Fruit fly (Drosophila melanogaster) Kc167 (cell line): ENCODE measurements around the gene c11.1.

Experiments used
- Myc ChIP-seq: fragments of >200 bp; optimal IDR thresholded peaks from 2 replicates; lab custom pipeline; 2017; ENCODE audit warnings: missing external identifiers
- Sin3A ChIP-seq: fragments of >200 bp; optimal IDR thresholded peaks from 2 replicates; lab custom pipeline; 2018; ENCODE audit warnings: missing external identifiers
- h ChIP-seq: fragments of >200 bp; optimal IDR thresholded peaks from 3 replicates; lab custom pipeline; 2018; ENCODE audit warnings: missing external identifiers
- insv ChIP-seq: fragments of >200 bp; optimal IDR thresholded peaks from 3 replicates; lab custom pipeline; 2018; ENCODE audit warnings: missing external identifiers
- psq ChIP-seq: fragments of >200 bp; optimal IDR thresholded peaks from 2 replicates; lab custom pipeline; 2017; ENCODE audit warnings: missing external identifiers
- ttk ChIP-seq: sonication (Bioruptor generic); optimal IDR thresholded peaks from 2 replicates; lab custom pipeline; 2017; ENCODE audit warnings: missing external identifiers

The c11.1 gene

dm6 chrX:9284024-9284738 lies 1.3 kb upstream of the c11.1 start, which contains the start of gene lz:
Gene lz, plus strand, starts transcription at chrX:9284649.
- TF ChIP-seq h (lab: Kevin White, UChicago) (no peak), insv (lab: Kevin White, UChicago) (no peak), Myc (lab: Kevin White, UChicago) (no peak), psq (lab: Kevin White, UChicago) (no peak), Sin3A (no peak), ttk (lab: Kevin White, UChicago) (no peak)

- TF ChIP-seq Myc (lab: Kevin White, UChicago), result no peak
- TF ChIP-seq ttk (lab: Kevin White, UChicago), result no peak
- no peak for TF ChIP-seq Sin3A
- no peak for TF ChIP-seq h (lab: Kevin White, UChicago)
- TF ChIP-seq psq (lab: Kevin White, UChicago), result no peak
- TF ChIP-seq insv (lab: Kevin White, UChicago), result no peak
Measured at dm6 chrX:9281998-9282644, 796 bp downstream of the c11.1 start.

dm6 chrX:9272830-9273507 lies 9.9 kb downstream of the c11.1 start, which contains the start of the genes Cfp1 and Aladin:
Gene Cfp1, minus strand, starts transcription at chrX:9272960.
Gene Aladin, plus strand, starts transcription at chrX:9273413.
- no peak for TF ChIP-seq ttk (lab: Kevin White, UChicago)
- no peak for TF ChIP-seq Sin3A
- no peak for TF ChIP-seq Myc (lab: Kevin White, UChicago)
- no peak for TF ChIP-seq psq (lab: Kevin White, UChicago)
- no peak for TF ChIP-seq insv (lab: Kevin White, UChicago)
- no peak for TF ChIP-seq h (lab: Kevin White, UChicago)

- TF ChIP-seq h (lab: Kevin White, UChicago) (no peak), insv (lab: Kevin White, UChicago) (no peak), psq (lab: Kevin White, UChicago) (no peak), Sin3A (no peak), ttk (lab: Kevin White, UChicago) (no peak), Myc (lab: Kevin White, UChicago) (no peak)
Measured at dm6 chrX:9269825-9270224, 13.1 kb downstream of the c11.1 start, which contains the start of gene CG17440. Gene CG17440, minus strand, starts transcription at chrX:9269925.

- TF ChIP-seq Sin3A (no peak), ttk (lab: Kevin White, UChicago) (no peak), h (lab: Kevin White, UChicago) (no peak), insv (lab: Kevin White, UChicago) (no peak), Myc (lab: Kevin White, UChicago) (no peak), psq (lab: Kevin White, UChicago) (no peak)
Measured at dm6 chrX:9267598-9267997, 15.3 kb downstream of the c11.1 start, which contains the start of gene Erk7. Gene Erk7, minus strand, starts transcription at chrX:9267698.

- TF ChIP-seq Sin3A (no peak), Myc (lab: Kevin White, UChicago) (no peak), psq (lab: Kevin White, UChicago) (no peak), ttk (lab: Kevin White, UChicago) (no peak), h (lab: Kevin White, UChicago) (no peak), insv (lab: Kevin White, UChicago) (no peak)
Measured at dm6 chrX:9266082-9266481, 16.8 kb downstream of the c11.1 start.

dm6 chrX:9255964-9256520 lies 26.9 kb downstream of the c11.1 start, which contains the start of gene ric8a:
Gene ric8a, plus strand, starts transcription at chrX:9256168.
- no peak for TF ChIP-seq ttk (lab: Kevin White, UChicago)
- TF ChIP-seq Sin3A, result no peak
- no peak for TF ChIP-seq Myc (lab: Kevin White, UChicago)
- no peak for TF ChIP-seq h (lab: Kevin White, UChicago)
- no peak for TF ChIP-seq insv (lab: Kevin White, UChicago)
- no peak for TF ChIP-seq psq (lab: Kevin White, UChicago)

- TF ChIP-seq Sin3A (no peak), insv (lab: Kevin White, UChicago) (no peak), ttk (lab: Kevin White, UChicago) (no peak), h (lab: Kevin White, UChicago) (no peak), Myc (lab: Kevin White, UChicago) (no peak), psq (lab: Kevin White, UChicago) (no peak)
Measured at dm6 chrX:9255021-9255420, 27.9 kb downstream of the c11.1 start.

- TF ChIP-seq Sin3A, result no peak
- TF ChIP-seq Myc (lab: Kevin White, UChicago), result no peak
- no peak for TF ChIP-seq insv (lab: Kevin White, UChicago)
- TF ChIP-seq h (lab: Kevin White, UChicago), result no peak
- no peak for TF ChIP-seq psq (lab: Kevin White, UChicago)
- no peak for TF ChIP-seq ttk (lab: Kevin White, UChicago)
Measured at dm6 chrX:9252051-9252708, 30.7 kb downstream of the c11.1 start.

- TF ChIP-seq Myc (lab: Kevin White, UChicago) (no peak), psq (lab: Kevin White, UChicago) (no peak), insv (lab: Kevin White, UChicago) (no peak), Sin3A (no peak), ttk (lab: Kevin White, UChicago) (no peak), h (lab: Kevin White, UChicago) (no peak)
Measured at dm6 chrX:9251212-9251877, 31.6 kb downstream of the c11.1 start.
